Worm (Caenorhabditis elegans): ENCODE measurements around the gene F07B10.4.

Gene F07B10.4

DNA sequence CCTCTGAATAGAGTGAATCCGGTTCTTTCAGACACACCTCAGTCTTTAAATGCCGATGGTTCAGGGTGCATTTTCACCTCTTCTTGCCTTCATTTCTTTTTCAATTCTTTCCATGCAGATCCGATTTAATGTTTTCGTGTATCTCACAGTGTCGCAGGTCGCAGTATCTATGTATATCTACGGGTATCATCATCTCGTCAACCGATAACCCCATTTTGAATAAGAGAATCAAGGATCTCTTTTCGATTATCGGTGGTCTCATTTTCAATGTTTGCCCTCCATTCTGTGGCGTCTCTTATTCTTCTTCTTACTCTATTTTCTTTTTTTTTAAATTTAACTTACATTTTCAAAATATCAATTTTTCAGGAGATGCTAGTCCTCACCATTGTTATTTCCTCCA is 42.0 kb downstream of the F07B10.4 start, which contains the start of gene T19B10.2 (continued):
- TF ChIP-seq tra-1 (GFP tag; IDR thresholded peaks at IDR 0.05) = no peak
- TF ChIP-seq F10B5.3 (tag; optimal IDR thresholded peaks at IDR 0.05) = no peak

DNA sequence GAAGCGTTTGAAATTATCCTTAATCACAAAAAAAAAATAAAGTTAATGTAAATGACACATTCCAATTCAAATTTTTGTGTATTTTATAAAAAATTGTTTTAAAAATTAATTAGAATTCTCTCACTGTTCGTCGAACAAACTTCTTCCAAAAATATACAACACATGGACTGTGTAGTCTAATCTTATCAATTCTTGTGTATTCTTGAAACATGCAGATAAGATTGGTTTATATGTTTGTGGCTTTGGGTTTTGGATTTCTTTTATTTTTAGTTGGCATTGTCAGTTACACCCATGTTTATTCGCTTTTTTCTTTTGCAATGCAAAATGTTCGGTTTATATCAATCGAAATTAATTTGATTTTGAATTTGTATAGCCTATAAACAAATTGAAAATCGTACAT is 42.5 kb downstream of the F07B10.4 start:
- TF ChIP-seq nhr-28 (tag; optimal IDR thresholded peaks at IDR 0.05) = peak; percentile 54
- no peak for TF ChIP-seq nhr-41 (GFP tag; IDR thresholded peaks at IDR 0.05)
- TF ChIP-seq ZK337.2 (GFP tag; IDR thresholded peaks at IDR 0.05) = no peak

DNA sequence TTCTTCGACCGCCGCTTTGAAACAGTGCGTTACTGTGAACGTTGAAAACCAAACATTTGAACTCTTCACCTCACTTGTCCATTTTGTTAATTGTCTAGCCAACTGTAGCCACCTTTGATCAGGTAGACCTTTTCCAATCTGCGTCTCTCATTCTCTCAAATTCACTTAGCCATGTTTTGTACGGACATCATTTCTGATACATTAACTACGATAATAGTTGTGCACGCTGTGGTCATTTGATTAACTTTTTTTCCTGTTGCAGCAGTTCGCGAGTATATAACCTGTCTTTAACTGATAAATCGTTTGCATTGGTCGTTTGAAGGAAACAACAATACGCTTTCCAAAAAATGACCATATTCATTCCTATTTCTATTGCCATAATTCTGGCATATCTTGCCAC is 45.5 kb downstream of the F07B10.4 start, which contains the start of gene cyp-29A2:
cyp-29A2 (plus strand) TSS at position 190 of the 400 bp plus-strand sequence.
- TF ChIP-seq hlh-30 (tag; optimal IDR thresholded peaks at IDR 0.05; ENCODE audit: insufficient read depth) (peak; percentile 52), nhr-77 (tag; optimal IDR thresholded peaks at IDR 0.05) (peak; percentile 92), daf-16 (GFP tag; optimal IDR thresholded peaks at IDR 0.05) (no peak), daf-16 (tag; optimal IDR thresholded peaks at IDR 0.05) (peak; percentile 69), php-3 (GFP tag; IDR thresholded peaks at IDR 0.05) (0 out of 2 replicates have a peak, but pooled peaks have one; percentile 43), aha-1 (tag) (peak; percentile 32), hlh-11 (tag; optimal IDR thresholded peaks at IDR 0.05) (peak; percentile 57), fos-1 (tag; optimal IDR thresholded peaks at IDR 0.05) (no peak), lin-1 (GFP tag; IDR thresholded peaks at IDR 0.05) (no peak), unc-62 (GFP tag; optimal IDR thresholded peaks at IDR 0.05 in 1 of 2) (peak in 1 of 2 experiments; percentile 58), unc-62 (tag; optimal IDR thresholded peaks at IDR 0.05) (no peak), dmd-6 (GFP tag; IDR thresholded peaks at IDR 0.05) (peak; percentile 41), ces-1 (GFP tag; optimal IDR thresholded peaks at IDR 0.05) (no peak), mxl-2 (GFP tag; conservative IDR thresholded peaks at IDR 0.05) (no peak), nhr-237 (tag; optimal IDR thresholded peaks at IDR 0.05) (no peak), madf-9 (GFP tag; conservative IDR thresholded peaks at IDR 0.05) (no peak), dve-1 (tag; optimal IDR thresholded peaks at IDR 0.05; ENCODE audit: insufficient read depth) (peak; percentile 15), mdl-1 (tag; optimal IDR thresholded peaks at IDR 0.05) (peak in 1 of 2 experiments; percentile 49), nhr-28 (tag; optimal IDR thresholded peaks at IDR 0.05) (peak; percentile 99), nhr-6 (tag; optimal IDR thresholded peaks at IDR 0.05) (peak; percentile 7)

DNA sequence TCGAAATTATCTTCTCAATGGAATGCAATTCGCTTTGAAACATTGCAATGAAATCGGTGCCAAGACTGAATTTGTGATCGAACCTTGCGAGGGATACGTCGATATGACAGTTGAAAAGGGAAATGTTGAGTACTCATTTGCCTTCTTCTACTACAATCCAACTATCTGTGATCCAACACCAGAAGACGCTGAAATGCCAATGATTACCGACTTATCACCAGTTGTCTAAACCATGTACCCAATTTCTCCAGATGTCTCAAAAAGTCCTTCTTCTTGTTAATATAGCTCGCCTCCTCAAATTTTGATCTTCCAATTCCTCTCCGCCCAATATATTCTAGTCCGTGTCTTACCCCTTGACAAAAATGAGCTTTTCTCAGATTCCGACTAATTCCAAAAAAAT is 46.8 kb downstream of the F07B10.4 start:
- TF ChIP-seq dpl-1 (GFP tag; optimal IDR thresholded peaks at IDR 0.05) (no peak), tag-97 (GFP tag; IDR thresholded peaks at IDR 0.05) (no peak), sdz-12 (GFP tag; optimal IDR thresholded peaks at IDR 0.05) (no peak), F37D6.2 (tag; optimal IDR thresholded peaks at IDR 0.05) (no peak), skn-1 (tag; optimal IDR thresholded peaks at IDR 0.05) (no peak), unc-62 (GFP tag; optimal IDR thresholded peaks at IDR 0.05 in 1 of 2) (peak in 1 of 2 experiments; percentile 97), unc-62 (tag; optimal IDR thresholded peaks at IDR 0.05) (no peak), gei-8 (GFP tag; optimal IDR thresholded peaks at IDR 0.05) (no peak)

DNA sequence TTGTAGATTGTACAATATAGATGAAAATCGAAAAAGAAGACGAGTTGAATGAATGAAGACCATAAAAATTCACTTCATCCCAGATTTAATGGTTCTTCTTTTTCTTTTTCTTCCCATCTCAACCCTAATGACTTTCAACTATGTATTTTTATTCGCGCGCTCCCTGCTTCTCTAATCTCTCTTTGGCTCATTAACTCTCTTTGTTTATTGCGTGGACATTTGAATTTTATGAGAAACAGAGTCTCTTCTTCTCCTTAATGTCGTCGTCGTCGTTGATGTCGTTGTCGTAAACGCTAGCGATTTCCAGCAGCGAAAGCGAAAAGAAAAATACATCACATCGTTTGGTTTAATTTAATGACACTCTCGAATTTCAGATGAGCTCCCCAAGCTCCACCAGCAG is 48.4 kb downstream of the F07B10.4 start:
- no peak for TF ChIP-seq nhr-102 (tag; optimal IDR thresholded peaks at IDR 0.05)
- TF ChIP-seq nhr-6 (tag; optimal IDR thresholded peaks at IDR 0.05) = no peak
- TF ChIP-seq ZK546.5 (tag; optimal IDR thresholded peaks at IDR 0.05) = no peak
- no peak for TF ChIP-seq ceh-32 (tag; optimal IDR thresholded peaks at IDR 0.05; ENCODE audit: poor library complexity)
- TF ChIP-seq saeg-2 (GFP tag; IDR thresholded peaks at IDR 0.05) = no peak
- no peak for TF ChIP-seq nhr-25 (tag; optimal IDR thresholded peaks at IDR 0.05; ENCODE audit: borderline replicate concordance, insufficient read depth)
- no peak for TF ChIP-seq nhr-11 (tag; optimal IDR thresholded peaks at IDR 0.05)
